Fruit fly (Drosophila melanogaster) whole organism, prepupa: ENCODE data around the gene CG7509.

Experiments used
- CG1621 ChIP-seq: fragments of 200-800 bp; sonication (Bioruptor generic); optimal IDR thresholded peaks from 3 replicates; lab custom pipeline; 2018; ENCODE audit warnings: missing biosample characterization, mild to moderate bottlenecking, missing genetic modification characterization
- CG6854 ChIP-seq: fragments of 200-800 bp; sonication (Bioruptor generic); optimal IDR thresholded peaks from 2 replicates; lab custom pipeline; 2017; ENCODE audit warnings: missing biosample characterization, mild to moderate bottlenecking, missing genetic modification characterization
- cyc ChIP-seq: fragments of 200-800 bp; sonication (Bioruptor generic); optimal IDR thresholded peaks from 3 replicates; lab custom pipeline; 2016; ENCODE audit warnings: missing biosample characterization, missing genetic modification characterization
- fd59A ChIP-seq: fragments of 200-800 bp; sonication (Bioruptor generic); optimal IDR thresholded peaks from 2 replicates; lab custom pipeline; 2017; ENCODE audit warnings: missing biosample characterization, mild to moderate bottlenecking, missing genetic modification characterization, missing genetic modification reagents
- spab ChIP-seq: fragments of 200-800 bp; sonication (Bioruptor generic); optimal IDR thresholded peaks from 2 replicates; lab custom pipeline; 2017; ENCODE audit warnings: missing biosample characterization, mild to moderate bottlenecking, missing genetic modification characterization, missing genetic modification reagents

DNA sequence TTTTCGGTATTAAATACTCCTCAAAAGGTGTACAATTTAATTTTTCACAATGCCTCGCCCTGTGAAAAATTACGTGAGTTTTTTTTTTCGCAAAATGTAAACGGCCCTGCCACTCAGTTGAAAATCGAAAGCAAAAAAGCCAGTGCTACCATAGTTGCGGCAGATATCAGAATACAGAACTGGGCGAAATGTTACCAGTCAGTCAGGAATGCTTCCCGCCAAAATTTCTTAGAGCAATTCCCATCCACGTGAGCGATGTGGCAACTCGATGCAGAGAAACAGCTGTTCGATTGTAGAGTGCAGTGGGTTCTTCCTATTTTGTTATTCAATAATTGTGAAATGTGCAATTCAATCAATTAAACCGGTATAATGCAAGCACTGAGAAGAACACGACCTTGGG is 20.5 kb upstream of the CG7509 start, which contains the start of the genes Dhc64C and LeuRS-m:
- TF ChIP-seq spab, result no peak
- TF ChIP-seq CG6854 (GFP tag; lab: Kevin White, UChicago), result no peak
- TF ChIP-seq cyc (GFP tag; lab: Kevin White, UChicago), result peak; percentile 20
- no peak for TF ChIP-seq fd59A (GFP tag; lab: Kevin White, UChicago)
- TF ChIP-seq CG1621 (tag; lab: Kevin White, UChicago), result no peak
